Worm (Caenorhabditis elegans) whole organism, L4/young adult: ENCODE measurements around the gene R04E5.8.

Experiments used
- W03F9.2 ChIP-seq: fragments of 150-350 bp; optimal IDR thresholded peaks from 2 replicates; lab custom pipeline; 2014; ENCODE audit warnings: missing biosample characterization, missing genetic modification characterization
- dao-5 ChIP-seq: sonication (generic microtip); optimal IDR thresholded peaks from 2 replicates; lab custom pipeline; 2016; ENCODE audit warnings: missing genotype, missing genetic modification characterization, moderate library complexity, missing compliant biosample characterization
- him-1 ChIP-seq: sonication (generic microtip); optimal IDR thresholded peaks from 2 replicates; lab custom pipeline; 2016; ENCODE audit warnings: missing genotype, missing genetic modification reagents, missing genetic modification characterization, missing compliant biosample characterization

ce11 chrX:8790093-8790492 is 15.8 kb downstream of the R04E5.8 start:
- TF ChIP-seq him-1 (no peak), W03F9.2 (no peak), dao-5 (tag; lab: Kevin White, UChicago) (no peak)
